Fruit fly (Drosophila melanogaster) whole organism, larva: Measurements from ENCODE around the gene drm.

Source experiments
- noc ChIP-seq: fragments of 200-800 bp; sonication (Bioruptor generic); optimal IDR thresholded peaks from 3 replicates; lab custom pipeline; 2019; ENCODE audit warnings: missing biosample characterization, mild to moderate bottlenecking, missing genetic modification characterization, moderate library complexity

The drm gene

dm6 chr2L:3532973-3533525, 6.0 kb upstream of the drm start:
- TF ChIP-seq noc: no peak

dm6 chr2L:3534227-3534842, 4.7 kb upstream of the drm start:
- TF ChIP-seq noc: peak; percentile 10

- TF ChIP-seq noc: no peak
These were observed 331 bp downstream of the drm start for dm6 chr2L:3539412-3539743.

- no peak for TF ChIP-seq noc
These were observed 949 bp downstream of the drm start for dm6 chr2L:3539996-3540395.

dm6 chr2L:3543062-3543461, 4.0 kb downstream of the drm start:
- TF ChIP-seq noc: no peak

- no peak for TF ChIP-seq noc
These were observed 6.1 kb downstream of the drm start for dm6 chr2L:3545033-3545666.

- no peak for TF ChIP-seq noc
These were observed 8.5 kb downstream of the drm start for dm6 chr2L:3547512-3547911.

- TF ChIP-seq noc: no peak
These were observed 9.8 kb downstream of the drm start for dm6 chr2L:3548879-3549278.

- TF ChIP-seq noc: no peak
These were observed 10.7 kb downstream of the drm start for dm6 chr2L:3549742-3550141.

dm6 chr2L:3550583-3550982, 11.5 kb downstream of the drm start:
- no peak for TF ChIP-seq noc

- TF ChIP-seq noc: no peak
These were observed 13.7 kb downstream of the drm start for dm6 chr2L:3552773-3553172.

- TF ChIP-seq noc: no peak
These were observed 14.9 kb downstream of the drm start for dm6 chr2L:3553902-3554301.

dm6 chr2L:3555408-3556058, 16.5 kb downstream of the drm start:
- no peak for TF ChIP-seq noc

dm6 chr2L:3556937-3557336, 17.9 kb downstream of the drm start:
- TF ChIP-seq noc: no peak

- TF ChIP-seq noc: no peak
These were observed 18.4 kb downstream of the drm start for dm6 chr2L:3557471-3557870.

- TF ChIP-seq noc: no peak
These were observed 19.3 kb downstream of the drm start for dm6 chr2L:3558299-3558698.

dm6 chr2L:3559647-3560046, 20.6 kb downstream of the drm start:
- no peak for TF ChIP-seq noc

dm6 chr2L:3562435-3562834, 23.4 kb downstream of the drm start:
- no peak for TF ChIP-seq noc
